Worm (Caenorhabditis elegans) whole organism, young adult: Measurements from ENCODE around the gene bpnt-1.

Experiments
- B0336.3 ChIP-seq: fragments of 200-800 bp; sonication (Bioruptor generic); IDR thresholded peaks from 2 replicates; pipeline ENCODE4 v1.3.6; 2022; ENCODE audit warnings: missing genetic modification characterization, missing compliant biosample characterization
- F10E7.11 ChIP-seq: sonication (generic microtip); optimal IDR thresholded peaks from 2 replicates; lab custom pipeline; 2017; ENCODE audit warnings: mild to moderate bottlenecking, missing genetic modification characterization, moderate library complexity, missing compliant biosample characterization
- F52B5.7 ChIP-seq: sonication (generic microtip); optimal IDR thresholded peaks from 2 replicates; lab custom pipeline; 2016; ENCODE audit warnings: mild to moderate bottlenecking, missing genetic modification characterization, missing compliant biosample characterization
- F57A8.1 ChIP-seq: fragments of 200-800 bp; sonication (Bioruptor generic); optimal IDR thresholded peaks from 2 replicates; lab custom pipeline; 2018; ENCODE audit warnings: mild to moderate bottlenecking, missing genetic modification characterization, moderate library complexity, missing compliant biosample characterization
- Y53F4B.3 ChIP-seq: fragments of 200-800 bp; sonication (Bioruptor generic); IDR thresholded peaks from 2 replicates; pipeline ENCODE4 v1.3.6; 2022; ENCODE audit warnings: missing genetic modification reagents, missing genetic modification characterization, missing compliant biosample characterization
- Y56A3A.18 ChIP-seq: fragments of 200-800 bp; sonication (Bioruptor generic); IDR thresholded peaks from 2 replicates; pipeline ENCODE4 v1.3.6; 2022; ENCODE audit warnings: missing genetic modification reagents, missing genetic modification characterization, missing compliant biosample characterization
- ZK185.1 ChIP-seq: sonication (generic microtip); optimal IDR thresholded peaks from 2 replicates; lab custom pipeline; 2016; ENCODE audit warnings: mild to moderate bottlenecking, missing genetic modification characterization, missing compliant biosample characterization; ENCODE audit not compliant: poor library complexity, severe bottlenecking
- akir-1 ChIP-seq: fragments of 200-800 bp; sonication (Bioruptor generic); optimal IDR thresholded peaks from 2 replicates; lab custom pipeline; 2018; ENCODE audit warnings: mild to moderate bottlenecking, missing genetic modification characterization, moderate library complexity, missing compliant biosample characterization
- ama-1 ChIP-seq, 3 experiments: fragments of 150-350 bp in 1 of 3; sonication (generic microtip) in 2 of 3; optimal IDR thresholded peaks; 2 replicates each; lab custom pipeline; 2014 to 2018; ENCODE audit warnings: missing biosample characterization in 2 of 3, missing genetic modification characterization in 2 of 3, missing genetic modification reagents in 2 of 3
- aptf-2 ChIP-seq: fragments of 200-800 bp; sonication (Bioruptor generic); conservative IDR thresholded peaks from 2 replicates; pipeline ENCODE4 v1.3.6; 2022; ENCODE audit warnings: missing genetic modification reagents, missing genetic modification characterization, missing compliant biosample characterization
- atf-7 ChIP-seq: sonication (generic microtip); optimal IDR thresholded peaks from 2 replicates; lab custom pipeline; 2017; ENCODE audit warnings: mild to moderate bottlenecking, missing genetic modification characterization, missing compliant biosample characterization
- athp-1 ChIP-seq: sonication (generic microtip); optimal IDR thresholded peaks from 2 replicates; lab custom pipeline; 2017; ENCODE audit warnings: mild to moderate bottlenecking, missing genetic modification characterization, missing compliant biosample characterization
- bed-2 ChIP-seq: fragments of 200-800 bp; sonication (Bioruptor generic); IDR thresholded peaks from 2 replicates; pipeline ENCODE4 v1.3.6; 2022; ENCODE audit warnings: missing genetic modification reagents, missing genetic modification characterization, missing compliant biosample characterization
- cebp-2 ChIP-seq: fragments of 200-800 bp; sonication (Bioruptor generic); IDR thresholded peaks from 2 replicates; pipeline ENCODE4 v1.3.6; 2022; ENCODE audit warnings: missing genetic modification characterization, missing compliant biosample characterization
- ceh-40 ChIP-seq: fragments of 200-800 bp; sonication (Bioruptor generic); IDR thresholded peaks from 2 replicates; pipeline ENCODE4 v1.3.6; 2022; ENCODE audit warnings: missing genetic modification characterization, missing compliant biosample characterization
- ceh-79 ChIP-seq: sonication (generic microtip); optimal IDR thresholded peaks from 2 replicates; lab custom pipeline; 2017; ENCODE audit warnings: mild to moderate bottlenecking, missing genetic modification characterization, missing compliant biosample characterization
- dox-1 ChIP-seq: fragments of 200-800 bp; sonication (Bioruptor generic); IDR thresholded peaks from 2 replicates; pipeline ENCODE4 v1.3.6; 2022; ENCODE audit warnings: missing genetic modification reagents, missing genetic modification characterization, missing compliant biosample characterization
- dpff-1 ChIP-seq: sonication (generic microtip); optimal IDR thresholded peaks from 2 replicates; lab custom pipeline; 2017; ENCODE audit warnings: mild to moderate bottlenecking, missing genetic modification characterization, missing compliant biosample characterization
- dpl-1 ChIP-seq: fragments of 150-350 bp; optimal IDR thresholded peaks from 2 replicates; lab custom pipeline; 2014; ENCODE audit warnings: missing biosample characterization, missing genetic modification reagents, missing genetic modification characterization
- efl-1 ChIP-seq: fragments of 150-350 bp; optimal IDR thresholded peaks from 2 replicates; lab custom pipeline; 2014; ENCODE audit warnings: missing biosample characterization, missing genetic modification reagents, missing genetic modification characterization
- egl-18 ChIP-seq: fragments of 200-800 bp; sonication (Bioruptor generic); IDR thresholded peaks from 2 replicates; pipeline ENCODE4 v1.3.6; 2022; ENCODE audit warnings: missing genetic modification reagents, missing genetic modification characterization, missing compliant biosample characterization
- fkh-3 ChIP-seq: sonication (generic microtip); optimal IDR thresholded peaks from 2 replicates; lab custom pipeline; 2016; ENCODE audit warnings: mild to moderate bottlenecking, missing genetic modification characterization, missing compliant biosample characterization
- gei-17 ChIP-seq: fragments of 200-800 bp; sonication (Bioruptor generic); optimal IDR thresholded peaks from 2 replicates; lab custom pipeline; 2018; ENCODE audit warnings: mild to moderate bottlenecking, missing genetic modification characterization, missing compliant biosample characterization
- hrde-1 ChIP-seq: sonication (generic microtip); optimal IDR thresholded peaks from 2 replicates; lab custom pipeline; 2016; ENCODE audit warnings: missing genetic modification characterization, mild to moderate bottlenecking, missing compliant biosample characterization, moderate library complexity, missing genotype, missing genetic modification reagents, borderline replicate concordance
- let-607 ChIP-seq, 2 experiments: fragments of 200-800 bp in 1 of 2; sonication (Bioruptor generic) in 1 of 2; sonication (generic microtip) in 1 of 2; optimal IDR thresholded peaks; 2 replicates each; lab custom pipeline; 2016 to 2018; ENCODE audit warnings: mild to moderate bottlenecking in 2 of 2, missing compliant biosample characterization in 2 of 2, missing genetic modification characterization in 2 of 2, moderate library complexity in 2 of 2, missing genotype in 1 of 2
- lin-35 ChIP-seq, 3 experiments: fragments of 150-350 bp in 2 of 3; sonication (generic microtip) in 1 of 3; optimal IDR thresholded peaks; 2 replicates each; lab custom pipeline; 2014 to 2018; ENCODE audit warnings: missing biosample characterization in 3 of 3, missing genetic modification characterization in 3 of 3, missing genetic modification reagents in 3 of 3
- lin-54 ChIP-seq: fragments of 200-800 bp; sonication (Bioruptor generic); optimal IDR thresholded peaks from 2 replicates; lab custom pipeline; 2018; ENCODE audit warnings: mild to moderate bottlenecking, missing genetic modification characterization, missing compliant biosample characterization
- madf-8 ChIP-seq: fragments of 200-800 bp; sonication (Bioruptor generic); conservative IDR thresholded peaks from 2 replicates; pipeline ENCODE4 v1.3.6; 2022; ENCODE audit warnings: missing genetic modification reagents, missing genetic modification characterization, missing compliant biosample characterization
- mel-28 ChIP-seq: sonication (generic microtip); optimal IDR thresholded peaks from 2 replicates; lab custom pipeline; 2016; ENCODE audit warnings: borderline replicate concordance, mild to moderate bottlenecking, missing genetic modification characterization, missing compliant biosample characterization
- mes-4 ChIP-seq: sonication (generic microtip); optimal IDR thresholded peaks from 2 replicates; lab custom pipeline; 2016; ENCODE audit warnings: missing genotype, missing genetic modification characterization, missing compliant biosample characterization
- mxl-1 ChIP-seq: sonication (generic microtip); optimal IDR thresholded peaks from 2 replicates; lab custom pipeline; 2016; ENCODE audit warnings: missing genetic modification characterization, missing compliant biosample characterization
- nhr-179 ChIP-seq: sonication (generic microtip); optimal IDR thresholded peaks from 2 replicates; lab custom pipeline; 2016; ENCODE audit warnings: mild to moderate bottlenecking, missing genetic modification characterization, missing compliant biosample characterization
- nhr-90 ChIP-seq: sonication (generic microtip); optimal IDR thresholded peaks from 2 replicates; lab custom pipeline; 2016; ENCODE audit warnings: missing genotype, mild to moderate bottlenecking, missing genetic modification characterization, missing compliant biosample characterization
- pbrm-1 ChIP-seq: fragments of 200-800 bp; sonication (Bioruptor generic); IDR thresholded peaks from 2 replicates; pipeline ENCODE4 v1.3.6; 2022; ENCODE audit warnings: missing genetic modification reagents, missing genetic modification characterization, missing compliant biosample characterization
- rcor-1 ChIP-seq: fragments of 200-800 bp; sonication (Bioruptor generic); IDR thresholded peaks from 2 replicates; pipeline ENCODE4 v1.3.6; 2022; ENCODE audit warnings: missing genetic modification reagents, missing genetic modification characterization, missing compliant biosample characterization
- repo-1 ChIP-seq: sonication (generic microtip); optimal IDR thresholded peaks from 2 replicates; lab custom pipeline; 2017; ENCODE audit warnings: mild to moderate bottlenecking, missing genetic modification characterization, missing compliant biosample characterization
- sea-2 ChIP-seq: fragments of 200-800 bp; sonication (Bioruptor generic); IDR thresholded peaks from 2 replicates; pipeline ENCODE4 v1.3.6; 2022; ENCODE audit warnings: missing genetic modification characterization, missing compliant biosample characterization
- snpc-3.4 ChIP-seq: sonication (generic microtip); optimal IDR thresholded peaks from 2 replicates; lab custom pipeline; 2017; ENCODE audit warnings: missing genetic modification characterization, mild to moderate bottlenecking, missing compliant biosample characterization, antibody characterized with exemption, moderate library complexity, missing genotype, missing genetic modification reagents
- snpc-4 ChIP-seq, 5 experiments: fragments of 150-350 bp in 1 of 5; sonication (generic microtip) in 4 of 5; optimal IDR thresholded peaks; 2 replicates each; lab custom pipeline; 2014 to 2018; ENCODE audit warnings: missing genetic modification characterization in 5 of 5, missing biosample characterization in 3 of 5, antibody characterized with exemption in 2 of 5, mild to moderate bottlenecking in 2 of 5, missing compliant biosample characterization in 2 of 5, missing genotype in 2 of 5, moderate library complexity in 2 of 5, missing genetic modification reagents in 1 of 5
- sptf-2 ChIP-seq: fragments of 200-800 bp; sonication (Bioruptor generic); optimal IDR thresholded peaks from 2 replicates; lab custom pipeline; 2018; ENCODE audit warnings: mild to moderate bottlenecking, missing genetic modification characterization, missing compliant biosample characterization
- unc-130 ChIP-seq: sonication (generic microtip); optimal IDR thresholded peaks from 2 replicates; lab custom pipeline; 2016; ENCODE audit warnings: missing genetic modification reagents, missing genetic modification characterization, missing compliant biosample characterization
- unc-62 ChIP-seq: fragments of 150-350 bp; optimal IDR thresholded peaks from 2 replicates; lab custom pipeline; 2014; ENCODE audit warnings: missing biosample characterization, missing genetic modification reagents, missing genetic modification characterization
- zfh-2 ChIP-seq: fragments of 200-800 bp; sonication (Bioruptor generic); conservative IDR thresholded peaks from 2 replicates; pipeline ENCODE4 v1.3.6; 2022; ENCODE audit warnings: missing genetic modification reagents, missing genetic modification characterization, missing compliant biosample characterization
- ztf-26 ChIP-seq: sonication (generic microtip); optimal IDR thresholded peaks from 2 replicates; lab custom pipeline; 2017; ENCODE audit warnings: missing genetic modification characterization, missing compliant biosample characterization
- ztf-3 ChIP-seq: fragments of 200-800 bp; sonication (Bioruptor generic); optimal IDR thresholded peaks from 2 replicates; lab custom pipeline; 2018; ENCODE audit warnings: mild to moderate bottlenecking, missing genetic modification characterization, missing compliant biosample characterization

Gene bpnt-1

DNA sequence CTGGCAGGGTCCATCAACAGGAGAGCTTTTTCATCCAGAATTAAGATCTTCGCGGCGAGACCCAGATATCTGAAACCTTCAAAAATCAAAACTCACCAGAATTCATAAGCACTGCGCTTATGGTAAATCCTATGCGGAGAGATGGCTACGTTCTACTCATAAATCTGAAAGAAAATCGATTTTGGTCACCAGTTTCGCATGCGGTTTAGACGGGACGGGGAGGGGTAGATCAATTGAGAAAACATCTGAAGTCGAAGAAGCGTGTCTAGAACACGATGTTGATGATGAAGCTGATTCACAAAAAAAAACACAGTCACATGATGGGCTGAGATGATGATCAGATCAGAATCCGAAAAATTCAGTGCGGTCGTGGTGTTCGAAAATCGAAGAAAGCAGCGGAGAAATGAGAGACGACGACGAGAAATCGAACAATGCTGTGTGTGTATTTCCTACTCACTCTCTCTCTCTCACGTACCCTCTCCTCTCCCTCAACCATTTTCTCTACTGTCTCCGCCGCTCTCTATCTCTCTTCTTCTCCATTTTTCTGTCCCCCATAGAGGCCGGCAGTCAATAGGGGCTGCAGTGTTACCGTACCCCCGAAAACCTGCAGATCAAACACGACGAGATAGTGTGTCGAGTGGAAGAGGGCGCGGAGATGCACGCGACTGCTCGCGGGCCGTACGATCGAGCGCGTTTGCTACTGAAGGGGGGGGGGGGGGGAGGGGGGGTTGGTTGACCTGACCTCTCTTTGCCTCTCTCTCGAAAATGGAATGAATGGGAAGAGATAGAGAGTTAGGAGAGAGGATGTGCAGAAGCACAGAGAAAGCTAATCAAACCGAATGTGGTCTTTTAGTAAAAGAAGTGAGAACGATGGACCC lies 43.5 kb upstream of the bpnt-1 start, which contains the start of gene ntl-2 (continued):
- TF ChIP-seq dpff-1 (no peak), F52B5.7 (tag; lab: Kevin White, UChicago) (peak; percentile 91), gei-17 (GFP tag; lab: Kevin White, UChicago) (peak; percentile 80), sea-2 (GFP tag; lab: Robert Waterston, UW) (no peak), Y53F4B.3 (GFP tag; lab: Robert Waterston, UW) (0 out of 2 replicates have a peak, but pooled peaks have one; percentile 5), F10E7.11 (no peak), ama-1 (optimal IDR thresholded peaks at IDR 0.05; lab: Kevin White, UChicago) (no peak), ama-1 (GFP tag; optimal IDR thresholded peaks at IDR 0.05; lab: Kevin White, UChicago) (no peak), F57A8.1 (GFP tag; lab: Kevin White, UChicago) (peak; percentile 82), unc-130 (GFP tag; lab: Kevin White, UChicago) (no peak), ztf-3 (GFP tag; lab: Kevin White, UChicago) (peak; percentile 87), fkh-3 (tag; lab: Kevin White, UChicago) (peak; percentile 6), dox-1 (peak; percentile 96), mes-4 (no peak), ceh-79 (tag; lab: Kevin White, UChicago) (peak; percentile 41), akir-1 (GFP tag; lab: Kevin White, UChicago) (peak; percentile 85), ceh-40 (GFP tag; lab: Robert Waterston, UW) (no peak), atf-7 (tag; lab: Kevin White, UChicago) (peak; percentile 94), athp-1 (tag; lab: Kevin White, UChicago) (peak; percentile 95), lin-35 (GFP tag; optimal IDR thresholded peaks at IDR 0.05; lab: Kevin White, UChicago) (peak in 1 of 3 experiments; percentile 80), nhr-179 (tag; lab: Kevin White, UChicago) (no peak), ZK185.1 (tag; lab: Kevin White, UChicago) (peak; percentile 87), lin-54 (GFP tag; lab: Kevin White, UChicago) (peak; percentile 88), zfh-2 (GFP tag; lab: Robert Waterston, UW) (peak; percentile 100), mxl-1 (tag; lab: Kevin White, UChicago) (no peak), rcor-1 (GFP tag; lab: Robert Waterston, UW) (peak; percentile 88), dpl-1 (GFP tag; lab: Kevin White, UChicago) (peak; percentile 18), hrde-1 (tag; lab: Kevin White, UChicago) (no peak), Y56A3A.18 (GFP tag; lab: Robert Waterston, UW) (peak; percentile 86; the same call in 1 of the 2 replicates), B0336.3 (peak; percentile 99), unc-62 (peak; percentile 12), cebp-2 (GFP tag; lab: Robert Waterston, UW) (0 out of 2 replicates have a peak, but pooled peaks have one; percentile 40), snpc-4 (GFP tag; optimal IDR thresholded peaks at IDR 0.05; lab: Kevin White, UChicago) (peak; percentile 34), snpc-4 (tag; optimal IDR thresholded peaks at IDR 0.05; lab: Kevin White, UChicago) (peak in 3 of 4 experiments; percentile 29 to 76 (median 69)), nhr-90 (no peak), efl-1 (peak; percentile 29), mel-28 (peak; percentile 59), pbrm-1 (GFP tag; lab: Robert Waterston, UW) (peak; percentile 91), bed-2 (GFP tag; lab: Robert Waterston, UW) (0 out of 2 replicates have a peak, but pooled peaks have one; percentile 35), let-607 (tag; optimal IDR thresholded peaks at IDR 0.05; lab: Kevin White, UChicago) (peak; percentile 75 to 81), madf-8 (GFP tag; lab: Robert Waterston, UW) (peak; percentile 23; the same call in 1 of the 2 replicates), sptf-2 (GFP tag; lab: Kevin White, UChicago) (peak; percentile 59), egl-18 (peak; percentile 82; the same call in 1 of the 2 replicates), aptf-2 (GFP tag; lab: Robert Waterston, UW) (no peak), ztf-26 (peak; percentile 95), snpc-3.4 (tag; lab: Kevin White, UChicago) (peak; percentile 16), repo-1 (peak; percentile 88)
